Worm (Caenorhabditis elegans) whole organism, young adult: ENCODE data around the gene D1054.19.

Experiments used
- F33H1.4 ChIP-seq: fragments of 200-800 bp; sonication (Bioruptor generic); IDR thresholded peaks from 2 replicates; pipeline ENCODE4 v1.3.6; 2022; ENCODE audit warnings: missing genetic modification reagents, missing genetic modification characterization, missing compliant biosample characterization
- K12H6.12 ChIP-seq: fragments of 200-800 bp; sonication (Bioruptor generic); optimal IDR thresholded peaks from 2 replicates; lab custom pipeline; 2018; ENCODE audit warnings: mild to moderate bottlenecking, missing genetic modification characterization, missing compliant biosample characterization
- bed-1 ChIP-seq: fragments of 200-800 bp; sonication (Bioruptor generic); IDR thresholded peaks from 2 replicates; pipeline ENCODE4 v1.3.6; 2022; ENCODE audit warnings: missing genetic modification reagents, missing genetic modification characterization, missing compliant biosample characterization
- dpff-1 ChIP-seq: sonication (generic microtip); optimal IDR thresholded peaks from 2 replicates; lab custom pipeline; 2017; ENCODE audit warnings: mild to moderate bottlenecking, missing genetic modification characterization, missing compliant biosample characterization
- hsf-1 ChIP-seq: fragments of 200-800 bp; sonication (Bioruptor generic); IDR thresholded peaks from 2 replicates; pipeline ENCODE4 v1.3.6; 2022; ENCODE audit warnings: missing genetic modification reagents, missing genetic modification characterization, missing compliant biosample characterization
- lsl-1 ChIP-seq: fragments of 200-800 bp; sonication (Bioruptor generic); optimal IDR thresholded peaks from 2 replicates; lab custom pipeline; 2018; ENCODE audit warnings: mild to moderate bottlenecking, missing genetic modification characterization, moderate library complexity, missing compliant biosample characterization
- nhr-90 ChIP-seq: sonication (generic microtip); optimal IDR thresholded peaks from 2 replicates; lab custom pipeline; 2016; ENCODE audit warnings: missing genotype, mild to moderate bottlenecking, missing genetic modification characterization, missing compliant biosample characterization
- snpc-1.1 ChIP-seq: sonication (generic microtip); optimal IDR thresholded peaks from 2 replicates; lab custom pipeline; 2017; ENCODE audit warnings: missing genetic modification characterization, mild to moderate bottlenecking, missing compliant biosample characterization, antibody characterized with exemption, moderate library complexity, missing genotype, missing genetic modification reagents; ENCODE audit not compliant: insufficient read depth
- snpc-4 ChIP-seq, 5 experiments: fragments of 150-350 bp in 1 of 5; sonication (generic microtip) in 4 of 5; optimal IDR thresholded peaks; 2 replicates each; lab custom pipeline; 2014 to 2018; ENCODE audit warnings: missing genetic modification characterization in 5 of 5, missing biosample characterization in 3 of 5, antibody characterized with exemption in 2 of 5, mild to moderate bottlenecking in 2 of 5, missing compliant biosample characterization in 2 of 5, missing genotype in 2 of 5, moderate library complexity in 2 of 5, missing genetic modification reagents in 1 of 5
- unc-62 ChIP-seq: fragments of 150-350 bp; optimal IDR thresholded peaks from 2 replicates; lab custom pipeline; 2014; ENCODE audit warnings: missing biosample characterization, missing genetic modification reagents, missing genetic modification characterization

DNA sequence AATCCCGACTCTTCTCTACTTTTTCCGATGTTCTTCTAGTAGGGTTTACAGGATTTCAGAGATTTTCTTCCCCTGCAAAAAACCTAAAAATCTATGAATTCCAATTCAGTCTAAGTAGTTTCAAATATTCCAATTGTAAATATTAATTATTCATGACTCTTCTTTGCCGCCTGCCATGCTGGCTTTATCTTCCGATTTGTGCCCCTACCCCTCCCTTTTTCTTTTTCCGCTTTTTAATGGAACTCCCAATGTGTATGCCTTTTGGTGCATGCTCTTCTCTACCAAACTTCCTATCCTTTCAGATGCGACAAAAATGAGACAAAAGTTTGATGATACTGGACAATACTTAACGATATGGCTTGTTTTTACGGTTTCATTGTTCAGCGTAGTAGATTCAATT, 29.1 kb downstream of the D1054.19 start, which contains the start of gene nrx-1:
- TF ChIP-seq bed-1 (GFP tag; lab: Robert Waterston, UW), result no peak
- TF ChIP-seq snpc-4 (GFP tag; optimal IDR thresholded peaks at IDR 0.05; lab: Kevin White, UChicago), result no peak
- TF ChIP-seq snpc-4 (tag; optimal IDR thresholded peaks at IDR 0.05; lab: Kevin White, UChicago), result no peak
- TF ChIP-seq lsl-1 (GFP tag; lab: Kevin White, UChicago), result no peak
- TF ChIP-seq K12H6.12, result no peak
- TF ChIP-seq unc-62, result no peak
- no peak for TF ChIP-seq nhr-90 (tag; lab: Kevin White, UChicago)
- no peak for TF ChIP-seq dpff-1
- no peak for TF ChIP-seq F33H1.4
- no peak for TF ChIP-seq hsf-1
- no peak for TF ChIP-seq snpc-1.1 (tag; lab: Kevin White, UChicago)
